Worm (Caenorhabditis elegans): ENCODE results near the gene Y97E10AR.2.

DNA sequence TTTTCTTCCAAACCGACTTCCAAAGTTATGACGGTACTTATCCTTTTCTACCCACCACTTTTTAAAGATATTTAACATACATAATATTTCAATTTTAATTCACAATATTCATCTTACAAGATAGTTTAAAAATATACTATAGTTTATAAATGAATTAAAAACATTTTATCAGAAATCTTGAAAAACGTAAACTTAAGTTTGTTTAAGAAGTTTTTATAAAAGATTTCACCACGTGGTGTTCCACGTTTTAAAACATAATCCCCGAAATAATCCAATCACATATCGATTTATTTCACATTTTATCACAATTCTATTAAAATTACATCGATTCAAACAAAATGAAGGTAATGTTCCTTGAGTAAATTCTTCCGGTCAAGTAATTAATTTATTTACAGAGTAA, 50.7 kb downstream of the Y97E10AR.2 start, which contains the start of gene ZC513.3:
- TF ChIP-seq snpc-4 (tag; optimal IDR thresholded peaks at IDR 0.05) (no peak), lin-13 (tag; optimal IDR thresholded peaks at IDR 0.05) (no peak), mep-1 (tag; optimal IDR thresholded peaks at IDR 0.05) (no peak), blmp-1 (tag; optimal IDR thresholded peaks at IDR 0.05) (no peak), elt-3 (tag; optimal IDR thresholded peaks at IDR 0.05) (no peak)
